Fruit fly (Drosophila melanogaster): ENCODE results near the gene kmg.

kmg gene

DNA sequence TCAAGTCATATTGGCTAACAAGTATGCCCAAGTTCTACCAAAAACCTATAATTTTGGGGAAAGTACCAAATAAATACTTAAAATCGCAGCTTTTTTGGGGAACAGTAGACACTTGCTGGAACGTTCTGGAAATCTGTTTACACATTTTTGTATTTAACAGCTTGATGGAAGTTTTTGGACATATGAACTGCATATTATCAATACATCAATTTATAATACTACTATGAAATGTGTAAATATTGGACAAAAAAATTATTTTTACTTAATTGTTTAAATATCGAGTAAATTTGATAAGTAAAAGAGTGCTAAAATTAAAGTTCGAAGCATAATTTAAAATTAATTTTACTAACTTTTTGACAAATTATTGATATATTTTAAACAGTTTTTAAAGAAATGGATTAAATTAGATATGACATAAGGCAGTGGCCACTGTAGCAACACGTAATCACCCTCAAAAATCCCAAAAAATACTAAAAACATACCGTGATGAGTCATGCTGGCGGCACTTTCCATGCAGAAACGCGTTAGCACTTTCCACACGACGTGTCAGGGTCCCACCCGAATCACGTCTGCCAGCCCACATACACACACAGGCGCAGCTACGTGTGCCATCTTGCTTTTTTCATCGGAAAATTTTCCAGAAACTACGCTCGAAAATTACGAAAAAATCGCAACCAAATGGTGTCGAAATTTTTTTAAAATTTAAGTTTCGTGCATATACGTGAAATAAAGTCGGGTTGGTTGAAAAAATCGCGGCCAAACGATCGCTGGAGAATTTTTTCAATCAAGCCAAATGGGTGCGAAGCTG, 4.9 kb downstream of the kmg start, which contains the start of gene Sirt1:
TSS of gene Sirt1 (plus strand) at position 571 of the 808 bp plus-strand sequence.
- TF ChIP-seq CG3032 (tag; optimal IDR thresholded peaks at IDR 0.05): peak; percentile 87
- TF ChIP-seq CG16779 (tag; optimal IDR thresholded peaks at IDR 0.05): peak; percentile 4
- TF ChIP-seq CG8632 (GFP tag; optimal IDR thresholded peaks at IDR 0.05): peak; percentile 87
- no peak for TF ChIP-seq svp (GFP tag)
- TF ChIP-seq CG7368 (GFP tag; optimal IDR thresholded peaks at IDR 0.05): peak; percentile 66
- TF ChIP-seq CG6808 (GFP tag; optimal IDR thresholded peaks at IDR 0.05): peak; percentile 78
- TF ChIP-seq Sox102F (GFP tag; optimal IDR thresholded peaks at IDR 0.05): peak; percentile 32
- peak; percentile 26 for TF ChIP-seq Eip93F (GFP tag; optimal IDR thresholded peaks at IDR 0.05)
- peak; percentile 60 for TF ChIP-seq Lpt (GFP tag; optimal IDR thresholded peaks at IDR 0.05)
- peak; percentile 84 for TF ChIP-seq achi (GFP tag; optimal IDR thresholded peaks at IDR 0.05)
- peak; percentile 81 for TF ChIP-seq net (GFP tag; optimal IDR thresholded peaks at IDR 0.05)
- TF ChIP-seq CG10669 (GFP tag; optimal IDR thresholded peaks at IDR 0.05): peak; percentile 76
- peak; percentile 83 for TF ChIP-seq Smox (GFP tag; optimal IDR thresholded peaks at IDR 0.05)
- peak; percentile 89 for TF ChIP-seq OdsH (GFP tag; optimal IDR thresholded peaks at IDR 0.05)
- peak; percentile 63; the same call in 1 of the 2 replicates for TF ChIP-seq CG11294 (GFP tag; IDR thresholded peaks at IDR 0.05)
- TF ChIP-seq Eip75B (GFP tag; optimal IDR thresholded peaks at IDR 0.05): peak; percentile 74
- TF ChIP-seq acj6 (GFP tag; optimal IDR thresholded peaks at IDR 0.05): peak; percentile 88
- peak; percentile 90 for TF ChIP-seq CG32006 (GFP tag; optimal IDR thresholded peaks at IDR 0.05)
- no peak for TF ChIP-seq vri (GFP tag; optimal IDR thresholded peaks at IDR 0.05)
- peak; percentile 76 for TF ChIP-seq CG11902 (GFP tag; optimal IDR thresholded peaks at IDR 0.05)
- peak; percentile 86 for TF ChIP-seq CG4318 (GFP tag; optimal IDR thresholded peaks at IDR 0.05)
- peak; percentile 88 for TF ChIP-seq Sox15 (GFP tag; optimal IDR thresholded peaks at IDR 0.05)
- no peak for TF ChIP-seq fd85E (GFP tag; optimal IDR thresholded peaks at IDR 0.05)
- peak; percentile 82 for TF ChIP-seq lz (GFP tag; optimal IDR thresholded peaks at IDR 0.05)
- TF ChIP-seq Sox14 (GFP tag; optimal IDR thresholded peaks at IDR 0.05): peak; percentile 74
- peak; percentile 81 for TF ChIP-seq Met (GFP tag; optimal IDR thresholded peaks at IDR 0.05)
- TF ChIP-seq fkh (GFP tag; optimal IDR thresholded peaks at IDR 0.05): peak; percentile 39
- peak; percentile 87 for TF ChIP-seq Hr4 (GFP tag; optimal IDR thresholded peaks at IDR 0.05)
- peak; percentile 75 for TF ChIP-seq CG6854 (GFP tag; optimal IDR thresholded peaks at IDR 0.05)
- peak; percentile 61; the same call in 2 of the 3 replicates for TF ChIP-seq eg (GFP tag; IDR thresholded peaks at IDR 0.05)
- peak; percentile 74 for TF ChIP-seq CG11762 (GFP tag; optimal IDR thresholded peaks at IDR 0.05; ENCODE audit: insufficient read depth)
- no peak for TF ChIP-seq CG9139 (GFP tag; optimal IDR thresholded peaks at IDR 0.05)
- TF ChIP-seq pdm3 (GFP tag; optimal IDR thresholded peaks at IDR 0.05): peak; percentile 76
- peak; percentile 80 for TF ChIP-seq CG6276 (GFP tag; optimal IDR thresholded peaks at IDR 0.05)
- TF ChIP-seq Eip78C (GFP tag): peak; percentile 90
- peak; percentile 85 for TF ChIP-seq esn (GFP tag; optimal IDR thresholded peaks at IDR 0.05)
- peak; percentile 75 for TF ChIP-seq fd59A (GFP tag; optimal IDR thresholded peaks at IDR 0.05)
- peak; percentile 6 to 92 for TF ChIP-seq salr (GFP tag; optimal IDR thresholded peaks at IDR 0.05)
- TF ChIP-seq CG15336 (GFP tag; IDR thresholded peaks at IDR 0.05): peak; percentile 82
- peak; percentile 78 for TF ChIP-seq Blimp-1 (GFP tag; optimal IDR thresholded peaks at IDR 0.05)
- TF ChIP-seq Hr38 (GFP tag; optimal IDR thresholded peaks at IDR 0.05): no peak
- peak; percentile 70 for TF ChIP-seq dsx (GFP tag; optimal IDR thresholded peaks at IDR 0.05; ENCODE audit: poor library complexity, severe bottlenecking)
- peak; percentile 87 for TF ChIP-seq CG34406 (GFP tag; optimal IDR thresholded peaks at IDR 0.05)
- TF ChIP-seq cyc (GFP tag; optimal IDR thresholded peaks at IDR 0.05): peak; percentile 81
- peak; percentile 78 for TF ChIP-seq CG8119 (GFP tag; IDR thresholded peaks at IDR 0.05)
- TF ChIP-seq topi (GFP tag; optimal IDR thresholded peaks at IDR 0.05): peak; percentile 77
- peak; percentile 87 for TF ChIP-seq Ets96B (tag; optimal IDR thresholded peaks at IDR 0.05)
- peak; percentile 70 for TF ChIP-seq spab (GFP tag; optimal IDR thresholded peaks at IDR 0.05)
- peak; percentile 86 for TF ChIP-seq CG31627 (GFP tag; optimal IDR thresholded peaks at IDR 0.05)
- no peak for TF ChIP-seq CG8319 (GFP tag; optimal IDR thresholded peaks at IDR 0.05)

Data from whole organism, prepupa.